Worm (Caenorhabditis elegans) whole organism, L2 larva: Measurements from ENCODE around the gene Y43F8B.19.

Experiments used
- F13H6.1 ChIP-seq: sonication (generic microtip); optimal IDR thresholded peaks from 2 replicates; lab custom pipeline; 2016; ENCODE audit warnings: missing genetic modification characterization, missing compliant biosample characterization
- R02D3.7 ChIP-seq: fragments of 150-350 bp; optimal IDR thresholded peaks from 2 replicates; lab custom pipeline; 2014; ENCODE audit warnings: missing biosample characterization, missing genetic modification characterization
- Y55F3AM.14 ChIP-seq: fragments of 200-800 bp; sonication (Bioruptor generic); optimal IDR thresholded peaks from 2 replicates; lab custom pipeline; 2018; ENCODE audit warnings: mild to moderate bottlenecking, missing genetic modification characterization, missing compliant biosample characterization
- ZK546.5 ChIP-seq: sonication (generic microtip); optimal IDR thresholded peaks from 2 replicates; lab custom pipeline; 2017; ENCODE audit warnings: missing biosample characterization, missing genetic modification characterization
- alr-1 ChIP-seq: fragments of 150-350 bp; optimal IDR thresholded peaks from 2 replicates; lab custom pipeline; 2014; ENCODE audit warnings: missing biosample characterization, missing genetic modification characterization
- aly-2 ChIP-seq: fragments of 150-350 bp; optimal IDR thresholded peaks from 2 replicates; lab custom pipeline; 2014; ENCODE audit warnings: missing biosample characterization, missing genetic modification characterization
- ama-1 ChIP-seq: fragments of 150-350 bp; optimal IDR thresholded peaks from 2 replicates; lab custom pipeline; 2018; ENCODE audit warnings: inconsistent platforms
- ceh-16 ChIP-seq: fragments of 150-350 bp; optimal IDR thresholded peaks from 2 replicates; lab custom pipeline; 2014; ENCODE audit warnings: missing biosample characterization, missing genetic modification characterization
- ceh-82 ChIP-seq: fragments of 150-350 bp; optimal IDR thresholded peaks from 2 replicates; lab custom pipeline; 2014; ENCODE audit warnings: missing biosample characterization, missing genetic modification characterization
- crh-2 ChIP-seq: sonication (generic microtip); optimal IDR thresholded peaks from 2 replicates; lab custom pipeline; 2017; ENCODE audit warnings: missing biosample characterization, missing genetic modification characterization
- egl-27 ChIP-seq: sonication (generic microtip); optimal IDR thresholded peaks from 3 replicates; lab custom pipeline; 2017; ENCODE audit warnings: missing biosample characterization, missing genetic modification reagents, missing genetic modification characterization
- elt-3 ChIP-seq: sonication (generic microtip); optimal IDR thresholded peaks from 2 replicates; lab custom pipeline; 2017; ENCODE audit warnings: missing biosample characterization, missing genetic modification characterization
- gmeb-1 ChIP-seq: fragments of 150-350 bp; optimal IDR thresholded peaks from 2 replicates; lab custom pipeline; 2014; ENCODE audit warnings: missing biosample characterization, missing genetic modification characterization
- lin-11 ChIP-seq: fragments of 150-350 bp; sonication (generic microtip); optimal IDR thresholded peaks from 2 replicates; lab custom pipeline; 2014; ENCODE audit warnings: missing biosample characterization, missing genetic modification characterization, inconsistent platforms, mixed read lengths
- lin-13 ChIP-seq: fragments of 150-350 bp; optimal IDR thresholded peaks from 2 replicates; lab custom pipeline; 2014; ENCODE audit warnings: missing biosample characterization, missing genetic modification reagents, missing genetic modification characterization
- lin-39 ChIP-seq: fragments of 150-350 bp; optimal IDR thresholded peaks from 2 replicates; lab custom pipeline; 2014; ENCODE audit warnings: missing biosample characterization, missing genetic modification reagents, missing genetic modification characterization
- lsy-2 ChIP-seq, 2 experiments: fragments of 150-350 bp in 1 of 2; sonication (generic microtip) in 1 of 2; optimal IDR thresholded peaks; 2 replicates each; lab custom pipeline; 2014 to 2017; ENCODE audit warnings: missing biosample characterization in 2 of 2, missing genetic modification characterization in 2 of 2
- mab-5 ChIP-seq: fragments of 150-350 bp; optimal IDR thresholded peaks from 2 replicates; lab custom pipeline; 2014; ENCODE audit warnings: missing biosample characterization, missing genetic modification characterization
- mbf-1 ChIP-seq: sonication (generic microtip); optimal IDR thresholded peaks from 2 replicates; lab custom pipeline; 2017; ENCODE audit warnings: missing biosample characterization, missing genetic modification characterization
- mdl-1 ChIP-seq, 2 experiments: fragments of 150-350 bp in 1 of 2; sonication (generic microtip) in 1 of 2; optimal IDR thresholded peaks; 2 replicates each; lab custom pipeline; 2017; ENCODE audit warnings: missing biosample characterization in 2 of 2, missing genetic modification characterization in 2 of 2
- nhr-10 ChIP-seq: sonication (generic microtip); optimal IDR thresholded peaks from 2 replicates; lab custom pipeline; 2017; ENCODE audit warnings: missing biosample characterization, missing genetic modification characterization
- nhr-11 ChIP-seq: fragments of 150-350 bp; optimal IDR thresholded peaks from 2 replicates; lab custom pipeline; 2014; ENCODE audit warnings: missing biosample characterization, missing genetic modification characterization
- nhr-12 ChIP-seq: fragments of 150-350 bp; optimal IDR thresholded peaks from 2 replicates; lab custom pipeline; 2014; ENCODE audit warnings: missing biosample characterization, missing genetic modification characterization
- nhr-129 ChIP-seq: fragments of 150-350 bp; optimal IDR thresholded peaks from 2 replicates; lab custom pipeline; 2014; ENCODE audit warnings: missing biosample characterization, missing genetic modification characterization
- nhr-21 ChIP-seq: fragments of 150-350 bp; optimal IDR thresholded peaks from 2 replicates; lab custom pipeline; 2014; ENCODE audit warnings: missing biosample characterization, missing genetic modification characterization
- nhr-23 ChIP-seq: fragments of 150-350 bp; optimal IDR thresholded peaks from 2 replicates; lab custom pipeline; 2014; ENCODE audit warnings: missing biosample characterization, missing genetic modification reagents, missing genetic modification characterization
- nhr-237 ChIP-seq: fragments of 150-350 bp; optimal IDR thresholded peaks from 2 replicates; lab custom pipeline; 2014; ENCODE audit warnings: missing biosample characterization, missing genetic modification characterization
- nhr-25 ChIP-seq: fragments of 150-350 bp; sonication (generic microtip); optimal IDR thresholded peaks from 3 replicates; lab custom pipeline; 2014; ENCODE audit warnings: missing biosample characterization, missing genetic modification characterization
- nhr-6 ChIP-seq: fragments of 150-350 bp; optimal IDR thresholded peaks from 2 replicates; lab custom pipeline; 2014; ENCODE audit warnings: missing biosample characterization, missing genetic modification characterization
- nhr-77 ChIP-seq: fragments of 150-350 bp; optimal IDR thresholded peaks from 2 replicates; lab custom pipeline; 2014; ENCODE audit warnings: missing biosample characterization, missing genetic modification characterization
- peb-1 ChIP-seq: fragments of 150-350 bp; optimal IDR thresholded peaks from 2 replicates; lab custom pipeline; 2014; ENCODE audit warnings: missing biosample characterization, missing genetic modification characterization
- sem-4 ChIP-seq: fragments of 150-350 bp; optimal IDR thresholded peaks from 2 replicates; lab custom pipeline; 2014; ENCODE audit warnings: missing biosample characterization, missing genetic modification reagents, missing genetic modification characterization
- skn-1 ChIP-seq: sonication (generic microtip); optimal IDR thresholded peaks from 2 replicates; lab custom pipeline; 2017; ENCODE audit warnings: missing biosample characterization, missing genetic modification characterization
- sma-3 ChIP-seq: sonication (generic microtip); optimal IDR thresholded peaks from 2 replicates; lab custom pipeline; 2016; ENCODE audit warnings: missing genetic modification reagents, missing genetic modification characterization, missing compliant biosample characterization
- sma-9 ChIP-seq, 2 experiments: fragments of 150-350 bp in 1 of 2; sonication (generic microtip) in 1 of 2; optimal IDR thresholded peaks; 2 replicates each; lab custom pipeline; 2014 to 2016; ENCODE audit warnings: missing genetic modification characterization in 2 of 2, mild to moderate bottlenecking in 1 of 2, missing biosample characterization in 1 of 2, missing compliant biosample characterization in 1 of 2, missing genetic modification reagents in 1 of 2, moderate library complexity in 1 of 2
- snpc-4 ChIP-seq: fragments of 150-350 bp; optimal IDR thresholded peaks from 2 replicates; lab custom pipeline; 2014; ENCODE audit warnings: missing biosample characterization, missing genetic modification characterization
- zag-1 ChIP-seq: fragments of 150-350 bp; optimal IDR thresholded peaks from 2 replicates; lab custom pipeline; 2014; ENCODE audit warnings: missing biosample characterization, missing genetic modification characterization
- ztf-1 ChIP-seq: fragments of 200-800 bp; sonication (Bioruptor generic); conservative IDR thresholded peaks from 2 replicates; pipeline ENCODE4 v1.3.6; 2022; ENCODE audit warnings: missing genetic modification characterization, missing compliant biosample characterization
- ztf-11 ChIP-seq: sonication (generic microtip); optimal IDR thresholded peaks from 2 replicates; lab custom pipeline; 2017; ENCODE audit warnings: missing biosample characterization, missing genetic modification characterization

Y43F8B.19 gene

ce11 chrV:19502579-19503151 lies 9.4 kb downstream of the Y43F8B.19 start, which contains the start of gene Y43F8B.3:
TSS of gene Y43F8B.3 (plus strand) at chrV:19503101.
- TF ChIP-seq elt-3 (no peak), crh-2 (tag; lab: Kevin White, UChicago) (no peak), nhr-11 (tag; lab: Kevin White, UChicago) (no peak), ztf-1 (GFP tag; lab: Robert Waterston, UW) (no peak), alr-1 (tag; lab: Kevin White, UChicago) (no peak), ztf-11 (tag; lab: Kevin White, UChicago) (no peak), gmeb-1 (no peak), nhr-129 (no peak), sem-4 (tag; lab: Kevin White, UChicago) (no peak), nhr-25 (tag; lab: Kevin White, UChicago) (no peak), sma-9 (GFP tag; optimal IDR thresholded peaks at IDR 0.05; lab: Kevin White, UChicago) (no peak), sma-9 (tag; optimal IDR thresholded peaks at IDR 0.05; lab: Kevin White, UChicago) (no peak)
- TF ChIP-seq, all 48 proteins: peak for 0

ce11 chrV:19501389-19501788 lies 10.7 kb downstream of the Y43F8B.19 start:
- TF ChIP-seq mdl-1 (tag; optimal IDR thresholded peaks at IDR 0.05; lab: Kevin White, UChicago) (no peak), egl-27 (tag; lab: Kevin White, UChicago) (no peak), nhr-77 (tag; lab: Kevin White, UChicago) (no peak), lsy-2 (tag; optimal IDR thresholded peaks at IDR 0.05; lab: Kevin White, UChicago) (no peak), alr-1 (tag; lab: Kevin White, UChicago) (no peak), ztf-1 (GFP tag; lab: Robert Waterston, UW) (no peak), gmeb-1 (no peak), ama-1 (lab: Kevin White, UChicago) (no peak), nhr-12 (no peak), peb-1 (tag; lab: Kevin White, UChicago) (no peak), elt-3 (no peak), lin-13 (GFP tag; lab: Kevin White, UChicago) (no peak)

- TF ChIP-seq ZK546.5 (tag; lab: Kevin White, UChicago) (no peak), skn-1 (no peak), gmeb-1 (no peak), mab-5 (tag; lab: Kevin White, UChicago) (no peak), lin-39 (tag; lab: Kevin White, UChicago) (no peak), snpc-4 (no peak), nhr-237 (tag; lab: Kevin White, UChicago) (no peak), Y55F3AM.14 (no peak), sma-3 (GFP tag; lab: Kevin White, UChicago) (no peak), nhr-6 (tag; lab: Kevin White, UChicago) (no peak), R02D3.7 (tag; lab: Kevin White, UChicago) (no peak), nhr-21 (tag; lab: Kevin White, UChicago) (no peak), F13H6.1 (no peak), sem-4 (tag; lab: Kevin White, UChicago) (no peak), elt-3 (no peak), sma-9 (GFP tag; optimal IDR thresholded peaks at IDR 0.05; lab: Kevin White, UChicago) (no peak), sma-9 (tag; optimal IDR thresholded peaks at IDR 0.05; lab: Kevin White, UChicago) (no peak)
Measured at ce11 chrV:19497087-19497486, 15.0 kb downstream of the Y43F8B.19 start.

ce11 chrV:19495587-19495986 lies 16.5 kb downstream of the Y43F8B.19 start, which contains the start of gene scl-21:
TSS of gene scl-21 (minus strand) at chrV:19495687.
- no peak for TF ChIP-seq lin-11 (tag; lab: Kevin White, UChicago)
- TF ChIP-seq lsy-2 (tag; optimal IDR thresholded peaks at IDR 0.05; lab: Kevin White, UChicago), result no peak
- no peak for TF ChIP-seq nhr-10 (tag; lab: Kevin White, UChicago)
- TF ChIP-seq nhr-21 (tag; lab: Kevin White, UChicago), result no peak
- TF ChIP-seq nhr-23 (tag; lab: Kevin White, UChicago), result no peak
- no peak for TF ChIP-seq lin-13 (GFP tag; lab: Kevin White, UChicago)

- no peak for TF ChIP-seq nhr-23 (tag; lab: Kevin White, UChicago)
- no peak for TF ChIP-seq ceh-82 (tag; lab: Kevin White, UChicago)
- no peak for TF ChIP-seq R02D3.7 (tag; lab: Kevin White, UChicago)
- no peak for TF ChIP-seq egl-27 (tag; lab: Kevin White, UChicago)
- no peak for TF ChIP-seq lsy-2 (tag; optimal IDR thresholded peaks at IDR 0.05; lab: Kevin White, UChicago)
- no peak for TF ChIP-seq Y55F3AM.14
- TF ChIP-seq ztf-11 (tag; lab: Kevin White, UChicago), result no peak
- TF ChIP-seq mdl-1 (tag; optimal IDR thresholded peaks at IDR 0.05; lab: Kevin White, UChicago), result no peak
- TF ChIP-seq nhr-21 (tag; lab: Kevin White, UChicago), result no peak
- TF ChIP-seq zag-1, result no peak
- no peak for TF ChIP-seq mbf-1
- TF ChIP-seq aly-2 (tag; lab: Kevin White, UChicago), result no peak
- TF ChIP-seq nhr-11 (tag; lab: Kevin White, UChicago), result no peak
- no peak for TF ChIP-seq lin-11 (tag; lab: Kevin White, UChicago)
- no peak for TF ChIP-seq sma-3 (GFP tag; lab: Kevin White, UChicago)
- no peak for TF ChIP-seq F13H6.1
- no peak for TF ChIP-seq ceh-16 (tag; lab: Kevin White, UChicago)
Measured at ce11 chrV:19495145-19495544, 17.0 kb downstream of the Y43F8B.19 start.
